Worm (Caenorhabditis elegans) whole organism, late embryonic: ENCODE results near the gene M7.12.
A peak's percentile ranks its signal among the peaks of the same experiment; 100 is the strongest.

ENCODE experiments used
- C08G9.2 ChIP-seq: sonication (generic microtip); optimal IDR thresholded peaks from 2 replicates; lab custom pipeline; 2016; ENCODE audit warnings: mild to moderate bottlenecking, missing genetic modification characterization, moderate library complexity, missing compliant biosample characterization
- C38D4.7 ChIP-seq: fragments of 200-800 bp; sonication (Bioruptor generic); optimal IDR thresholded peaks from 2 replicates; lab custom pipeline; 2018; ENCODE audit warnings: mild to moderate bottlenecking, missing genetic modification characterization, moderate library complexity, missing compliant biosample characterization
- F13H6.1 ChIP-seq: sonication (generic microtip); optimal IDR thresholded peaks from 2 replicates; lab custom pipeline; 2016; ENCODE audit warnings: missing genetic modification characterization, missing compliant biosample characterization
- T23F11.4 ChIP-seq: fragments of 200-800 bp; sonication (Bioruptor generic); optimal IDR thresholded peaks from 2 replicates; lab custom pipeline; 2018; ENCODE audit warnings: mild to moderate bottlenecking, missing genetic modification characterization, missing compliant biosample characterization
- Y22D7AL.16 ChIP-seq: sonication (generic microtip); optimal IDR thresholded peaks from 2 replicates; lab custom pipeline; 2016; ENCODE audit warnings: missing genetic modification characterization, missing compliant biosample characterization
- ahr-1 ChIP-seq: sonication (generic microtip); optimal IDR thresholded peaks from 2 replicates; lab custom pipeline; 2016; ENCODE audit warnings: missing genetic modification characterization, missing compliant biosample characterization
- ama-1 ChIP-seq: fragments of 150-350 bp; optimal IDR thresholded peaks from 2 replicates; lab custom pipeline; 2014
- ceh-14 ChIP-seq: sonication (generic microtip); optimal IDR thresholded peaks from 2 replicates; lab custom pipeline; 2016; ENCODE audit warnings: missing genotype, missing genetic modification characterization, missing compliant biosample characterization
- ceh-18 ChIP-seq: sonication (generic microtip); optimal IDR thresholded peaks from 2 replicates; lab custom pipeline; 2016; ENCODE audit warnings: missing genetic modification characterization, missing compliant biosample characterization
- ceh-2 ChIP-seq: sonication (generic microtip); optimal IDR thresholded peaks from 2 replicates; lab custom pipeline; 2016; ENCODE audit warnings: missing genotype, missing genetic modification characterization, missing compliant biosample characterization
- ceh-24 ChIP-seq: sonication (generic microtip); optimal IDR thresholded peaks from 2 replicates; lab custom pipeline; 2016; ENCODE audit warnings: mild to moderate bottlenecking, missing genetic modification characterization, missing compliant biosample characterization
- ceh-30 ChIP-seq: fragments of 150-350 bp; optimal IDR thresholded peaks from 2 replicates; lab custom pipeline; 2014; ENCODE audit warnings: missing biosample characterization, missing genetic modification characterization
- ceh-31 ChIP-seq: sonication (generic microtip); optimal IDR thresholded peaks from 2 replicates; lab custom pipeline; 2016; ENCODE audit warnings: missing genetic modification characterization, missing compliant biosample characterization
- ceh-9 ChIP-seq: sonication (generic microtip); optimal IDR thresholded peaks from 2 replicates; lab custom pipeline; 2016; ENCODE audit warnings: mild to moderate bottlenecking, missing genetic modification characterization, inconsistent platforms, missing compliant biosample characterization
- che-1 ChIP-seq: sonication (generic microtip); optimal IDR thresholded peaks from 2 replicates; lab custom pipeline; 2016; ENCODE audit warnings: mild to moderate bottlenecking, missing genetic modification characterization, missing compliant biosample characterization
- dmd-4 ChIP-seq: sonication (generic microtip); optimal IDR thresholded peaks from 2 replicates; lab custom pipeline; 2016; ENCODE audit warnings: borderline replicate concordance, missing genetic modification characterization, missing compliant biosample characterization
- dve-1 ChIP-seq: sonication (generic microtip); optimal IDR thresholded peaks from 2 replicates; lab custom pipeline; 2017; ENCODE audit warnings: antibody characterized with exemption, mild to moderate bottlenecking, missing genetic modification characterization, missing compliant biosample characterization
- elt-2 ChIP-seq: sonication (generic microtip); optimal IDR thresholded peaks from 2 replicates; lab custom pipeline; 2016; ENCODE audit warnings: missing genetic modification reagents, missing genetic modification characterization, missing compliant biosample characterization
- ets-4 ChIP-seq: sonication (generic microtip); optimal IDR thresholded peaks from 2 replicates; lab custom pipeline; 2016; ENCODE audit warnings: missing genetic modification characterization, missing compliant biosample characterization
- eyg-1 ChIP-seq: sonication (generic microtip); optimal IDR thresholded peaks from 2 replicates; lab custom pipeline; 2016; ENCODE audit warnings: missing genotype, missing genetic modification characterization, missing compliant biosample characterization
- fax-1 ChIP-seq: sonication (generic microtip); optimal IDR thresholded peaks from 2 replicates; lab custom pipeline; 2016; ENCODE audit warnings: missing genotype, missing genetic modification characterization, missing compliant biosample characterization
- fkh-10 ChIP-seq: fragments of 150-350 bp; optimal IDR thresholded peaks from 2 replicates; lab custom pipeline; 2014; ENCODE audit warnings: missing biosample characterization, missing genetic modification reagents, missing genetic modification characterization
- fkh-6 ChIP-seq: sonication (generic microtip); optimal IDR thresholded peaks from 2 replicates; lab custom pipeline; 2016; ENCODE audit warnings: missing genetic modification characterization, missing compliant biosample characterization
- gmeb-2 ChIP-seq: sonication (generic microtip); optimal IDR thresholded peaks from 2 replicates; lab custom pipeline; 2016; ENCODE audit warnings: missing genetic modification characterization, inconsistent platforms, missing compliant biosample characterization
- hlh-13 ChIP-seq: fragments of 200-800 bp; sonication (Bioruptor generic); optimal IDR thresholded peaks from 2 replicates; lab custom pipeline; 2018; ENCODE audit warnings: mild to moderate bottlenecking, missing genetic modification characterization, missing compliant biosample characterization
- hlh-30 ChIP-seq: sonication (generic microtip); optimal IDR thresholded peaks from 2 replicates; lab custom pipeline; 2017; ENCODE audit warnings: antibody characterized with exemption, missing genetic modification characterization, missing compliant biosample characterization; ENCODE audit not compliant: insufficient read depth
- hlh-8 ChIP-seq: sonication (generic microtip); optimal IDR thresholded peaks from 2 replicates; lab custom pipeline; 2016; ENCODE audit warnings: missing genotype, missing genetic modification characterization, missing compliant biosample characterization
- lim-6 ChIP-seq: sonication (generic microtip); optimal IDR thresholded peaks from 2 replicates; lab custom pipeline; 2016; ENCODE audit warnings: missing genetic modification characterization, missing compliant biosample characterization
- madf-2 ChIP-seq: sonication (generic microtip); optimal IDR thresholded peaks from 2 replicates; lab custom pipeline; 2017; ENCODE audit warnings: missing genetic modification characterization, missing compliant biosample characterization
- mec-3 ChIP-seq: sonication (generic microtip); optimal IDR thresholded peaks from 2 replicates; lab custom pipeline; 2016; ENCODE audit warnings: borderline replicate concordance, missing genetic modification characterization, missing compliant biosample characterization
- nfya-1 ChIP-seq: sonication (generic microtip); optimal IDR thresholded peaks from 2 replicates; lab custom pipeline; 2017; ENCODE audit warnings: missing genetic modification characterization, mild to moderate bottlenecking, missing compliant biosample characterization, antibody characterized with exemption, moderate library complexity
- nhr-11 ChIP-seq: fragments of 150-350 bp; optimal IDR thresholded peaks from 2 replicates; lab custom pipeline; 2014; ENCODE audit warnings: missing biosample characterization, missing genetic modification characterization
- pag-3 ChIP-seq: sonication (generic microtip); optimal IDR thresholded peaks from 2 replicates; lab custom pipeline; 2016; ENCODE audit warnings: missing compliant biosample characterization, missing genetic modification characterization, borderline replicate concordance
- pax-1 ChIP-seq: fragments of 150-350 bp; optimal IDR thresholded peaks from 2 replicates; lab custom pipeline; 2014; ENCODE audit warnings: missing biosample characterization, missing genetic modification characterization
- pha-2 ChIP-seq: sonication (generic microtip); optimal IDR thresholded peaks from 2 replicates; lab custom pipeline; 2017; ENCODE audit warnings: mild to moderate bottlenecking, missing genetic modification characterization, missing compliant biosample characterization
- pha-4 ChIP-seq: fragments of 150-350 bp; optimal IDR thresholded peaks from 2 replicates; lab custom pipeline; 2018; ENCODE audit warnings: missing biosample characterization, missing genetic modification reagents, missing genetic modification characterization
- rnt-1 ChIP-seq: sonication (generic microtip); optimal IDR thresholded peaks from 2 replicates; lab custom pipeline; 2016; ENCODE audit warnings: missing genetic modification characterization, missing compliant biosample characterization
- sdc-2 ChIP-seq: sonication (generic microtip); optimal IDR thresholded peaks from 2 replicates; lab custom pipeline; 2016; ENCODE audit warnings: missing genotype, missing genetic modification characterization, missing compliant biosample characterization
- sox-2 ChIP-seq: fragments of 200-800 bp; sonication (Bioruptor generic); IDR thresholded peaks from 2 replicates; pipeline ENCODE4 v1.3.6; 2022; ENCODE audit warnings: missing genetic modification reagents, missing genetic modification characterization, missing compliant biosample characterization
- syd-9 ChIP-seq: sonication (generic microtip); optimal IDR thresholded peaks from 2 replicates; lab custom pipeline; 2016; ENCODE audit warnings: mild to moderate bottlenecking, missing genetic modification characterization, moderate library complexity, missing compliant biosample characterization
- tbx-2 ChIP-seq: sonication (generic microtip); optimal IDR thresholded peaks from 2 replicates; lab custom pipeline; 2016; ENCODE audit warnings: missing genetic modification characterization, missing compliant biosample characterization
- unc-55 ChIP-seq: sonication (generic microtip); optimal IDR thresholded peaks from 2 replicates; lab custom pipeline; 2017; ENCODE audit warnings: missing biosample characterization, missing genetic modification reagents, missing genetic modification characterization
- unc-86 ChIP-seq: sonication (generic microtip); optimal IDR thresholded peaks from 2 replicates; lab custom pipeline; 2016; ENCODE audit warnings: missing genetic modification characterization, missing compliant biosample characterization

M7.12 gene

DNA sequence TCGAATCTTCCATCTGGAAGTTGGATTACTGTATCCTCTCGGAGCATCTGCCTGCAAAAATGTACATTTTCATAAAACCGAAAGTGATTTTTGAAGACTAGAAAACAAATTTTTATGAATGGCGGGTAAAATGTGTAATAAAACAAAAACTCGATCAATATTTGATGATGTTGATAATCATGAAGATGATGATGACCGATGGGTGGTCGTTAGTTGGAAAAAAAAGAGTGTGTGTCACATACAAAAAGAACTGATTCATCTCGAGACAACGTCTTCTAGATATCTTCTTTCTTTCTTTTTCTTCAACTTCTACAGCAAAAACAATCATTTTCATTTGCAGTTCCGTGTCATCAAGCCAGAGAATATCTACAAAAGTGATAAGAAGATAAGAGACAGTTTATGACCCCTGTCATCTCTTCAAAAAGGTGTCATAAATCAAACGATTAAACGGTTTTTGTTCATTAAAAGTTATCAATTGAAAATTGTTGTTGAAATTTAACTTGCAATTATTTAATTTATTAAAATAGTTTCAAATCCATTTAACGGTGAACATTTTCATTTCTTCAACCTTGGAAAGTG is 5.2 kb downstream of the M7.12 start, which contains the start of gene bcc-1:
Gene bcc-1, minus strand, starts transcription at position 51 of the 579 bp plus-strand sequence.
- TF ChIP-seq fkh-10 (GFP tag; lab: Kevin White, UChicago) (no peak), nhr-11 (tag; lab: Kevin White, UChicago) (no peak), syd-9 (no peak), unc-55 (GFP tag; lab: Kevin White, UChicago) (no peak), hlh-8 (no peak), ceh-2 (tag; lab: Kevin White, UChicago) (no peak), C08G9.2 (tag; lab: Kevin White, UChicago) (no peak), fax-1 (tag; lab: Kevin White, UChicago) (no peak), hlh-30 (tag; lab: Kevin White, UChicago) (no peak), pha-4 (no peak), che-1 (tag; lab: Kevin White, UChicago) (no peak), nfya-1 (no peak), dmd-4 (tag; lab: Kevin White, UChicago) (no peak), sox-2 (GFP tag; lab: Robert Waterston, UW) (no peak), rnt-1 (no peak), pax-1 (tag; lab: Kevin White, UChicago) (no peak), ceh-9 (tag; lab: Kevin White, UChicago) (no peak), fkh-6 (tag; lab: Kevin White, UChicago) (no peak), ets-4 (no peak)
- TF ChIP-seq, all 69 proteins: peak for 0

DNA sequence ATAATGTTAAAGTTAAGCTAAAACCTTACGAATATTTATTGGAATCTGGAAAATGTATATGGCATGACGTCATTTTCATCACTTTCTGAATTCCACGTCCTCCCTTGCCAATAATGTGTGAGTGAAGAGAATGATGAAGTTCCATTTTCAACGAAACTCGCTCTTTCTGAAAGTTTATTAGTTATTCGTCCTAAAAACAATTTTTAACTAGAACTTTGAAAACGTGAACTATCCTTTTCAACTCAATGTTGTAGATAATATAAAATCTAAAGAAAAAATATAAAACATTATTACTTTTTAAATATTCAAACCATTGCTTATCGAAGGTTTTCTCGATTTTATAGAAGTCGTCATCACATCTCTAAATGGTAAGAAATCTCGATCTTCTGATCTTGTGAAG is 8.3 kb downstream of the M7.12 start, which contains the start of gene M7.7:
Gene M7.7, plus strand, starts transcription at position 301 of the 400 bp plus-strand sequence.
- TF ChIP-seq dmd-4 (tag; lab: Kevin White, UChicago) (no peak), lim-6 (no peak), hlh-13 (GFP tag; lab: Kevin White, UChicago) (no peak), ama-1 (lab: Kevin White, UChicago) (no peak), pax-1 (tag; lab: Kevin White, UChicago) (no peak), F13H6.1 (tag; lab: Kevin White, UChicago) (no peak), rnt-1 (no peak), sdc-2 (tag; lab: Kevin White, UChicago) (no peak), ahr-1 (tag; lab: Kevin White, UChicago) (no peak), unc-86 (tag; lab: Kevin White, UChicago) (no peak), T23F11.4 (GFP tag; lab: Kevin White, UChicago) (no peak), syd-9 (no peak), ceh-14 (tag; lab: Kevin White, UChicago) (no peak), sox-2 (GFP tag; lab: Robert Waterston, UW) (no peak), C08G9.2 (tag; lab: Kevin White, UChicago) (no peak), eyg-1 (tag; lab: Kevin White, UChicago) (no peak), C38D4.7 (GFP tag; lab: Kevin White, UChicago) (no peak), ceh-31 (tag; lab: Kevin White, UChicago) (no peak), madf-2 (no peak), pag-3 (tag; lab: Kevin White, UChicago) (no peak)

DNA sequence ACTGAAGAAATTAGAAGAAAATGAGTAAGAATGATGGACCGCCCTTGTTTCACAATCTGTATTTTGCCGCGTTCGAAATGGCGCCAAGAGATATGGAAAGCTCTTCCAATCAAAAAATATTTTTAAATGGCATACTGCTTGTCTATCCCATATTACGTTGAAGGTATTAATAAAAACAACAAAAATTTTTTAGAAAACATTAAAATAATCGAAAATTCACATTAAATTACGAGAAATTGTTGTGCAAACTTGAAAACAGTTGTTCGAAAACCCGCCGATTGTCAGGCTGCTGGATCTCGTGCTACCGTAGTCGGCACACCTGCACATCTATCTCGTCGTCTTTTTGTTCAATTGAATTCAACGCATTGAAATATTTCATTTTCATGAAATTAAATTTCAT is 14.2 kb downstream of the M7.12 start, which contains the start of gene klc-1:
Gene klc-1, plus strand, starts transcription at position 127 of the 400 bp plus-strand sequence.
- no peak for TF ChIP-seq lim-6

DNA sequence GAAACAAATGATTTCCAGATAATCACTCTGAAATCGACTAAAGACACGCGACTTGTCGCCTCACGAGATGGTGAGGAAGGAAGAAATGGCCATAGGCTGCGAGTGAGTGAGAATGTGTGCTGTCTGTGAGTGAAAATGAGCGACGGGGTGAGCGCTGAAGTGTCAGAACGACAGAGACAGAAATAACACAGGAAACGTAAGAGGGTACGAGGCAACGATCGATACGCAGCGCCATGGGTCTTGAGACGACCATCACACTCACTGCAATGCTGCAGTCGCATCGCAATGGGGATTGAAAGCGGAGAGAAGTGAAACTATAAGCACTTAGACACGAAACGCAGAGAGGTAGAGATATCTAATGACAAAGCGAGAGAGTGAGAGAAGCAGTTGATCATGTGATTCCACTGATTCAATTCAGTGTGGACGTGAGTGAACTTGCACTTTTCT is 15.0 kb downstream of the M7.12 start:
- TF ChIP-seq che-1 (tag; lab: Kevin White, UChicago) (no peak), pha-2 (no peak), fkh-10 (GFP tag; lab: Kevin White, UChicago) (no peak), unc-86 (tag; lab: Kevin White, UChicago) (no peak), unc-55 (GFP tag; lab: Kevin White, UChicago) (peak; percentile 85), pha-4 (no peak), tbx-2 (tag; lab: Kevin White, UChicago) (peak; percentile 94), hlh-30 (tag; lab: Kevin White, UChicago) (peak; percentile 97), rnt-1 (peak; percentile 84), ahr-1 (tag; lab: Kevin White, UChicago) (no peak), mec-3 (tag; lab: Kevin White, UChicago) (peak; percentile 18), dve-1 (peak; percentile 83), ceh-18 (peak; percentile 94), pax-1 (tag; lab: Kevin White, UChicago) (no peak), Y22D7AL.16 (tag; lab: Kevin White, UChicago) (no peak), gmeb-2 (no peak), elt-2 (tag; lab: Kevin White, UChicago) (no peak), sox-2 (GFP tag; lab: Robert Waterston, UW) (no peak), ceh-24 (tag; lab: Kevin White, UChicago) (no peak), hlh-13 (GFP tag; lab: Kevin White, UChicago) (no peak), ets-4 (peak; percentile 75), ceh-30 (tag; lab: Kevin White, UChicago) (peak; percentile 79), lim-6 (peak; percentile 56), F13H6.1 (tag; lab: Kevin White, UChicago) (peak; percentile 42), sdc-2 (tag; lab: Kevin White, UChicago) (peak; percentile 43)
